Fruit fly (Drosophila melanogaster): ENCODE data around the gene CG43072.

The CG43072 gene

DNA sequence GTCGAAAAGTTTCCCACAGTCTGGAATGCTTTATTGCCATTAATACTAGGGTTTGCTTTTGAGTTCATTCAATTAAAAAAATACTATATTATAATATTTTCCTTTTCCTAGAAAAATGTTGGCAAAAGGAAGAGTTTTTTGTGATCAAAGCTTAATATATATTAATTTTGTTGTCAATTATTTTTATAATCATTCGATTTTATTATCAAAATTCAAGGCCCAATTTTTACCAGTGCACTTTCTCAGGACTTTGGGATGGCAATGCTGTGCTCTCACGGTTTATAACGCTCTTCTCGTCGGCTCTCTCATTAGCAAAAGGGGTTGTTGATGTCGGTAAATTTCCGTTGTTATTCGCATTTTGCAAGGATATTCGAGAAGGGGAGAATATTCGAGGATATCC, 18.6 kb upstream of the CG43072 start:
- peak; percentile 19 for TF ChIP-seq Sp1 (GFP tag; optimal IDR thresholded peaks at IDR 0.05)
- peak; percentile 11 for TF ChIP-seq h (GFP tag; optimal IDR thresholded peaks at IDR 0.05)
- TF ChIP-seq Myc (optimal IDR thresholded peaks at IDR 0.05) = no peak
- no peak for TF ChIP-seq Jra (GFP tag; optimal IDR thresholded peaks at IDR 0.05)
- TF ChIP-seq HLH106 (tag; optimal IDR thresholded peaks at IDR 0.05) = peak; percentile 6
- peak in 1 of 2 experiments; percentile 30 for TF ChIP-seq foxo (GFP tag; optimal IDR thresholded peaks at IDR 0.05)
- no peak for TF ChIP-seq usp (GFP tag; optimal IDR thresholded peaks at IDR 0.05)

- no peak for TF ChIP-seq usp (GFP tag; optimal IDR thresholded peaks at IDR 0.05)
- no peak for TF ChIP-seq sage (GFP tag; optimal IDR thresholded peaks at IDR 0.05)
- TF ChIP-seq Dif (GFP tag; optimal IDR thresholded peaks at IDR 0.05; ENCODE audit: partially characterized antibody) = peak; percentile 12
- no peak for TF ChIP-seq OdsH (GFP tag; optimal IDR thresholded peaks at IDR 0.05)
- TF ChIP-seq psq (GFP tag; optimal IDR thresholded peaks at IDR 0.05) = no peak
- peak; percentile 2 for TF ChIP-seq brk (GFP tag; optimal IDR thresholded peaks at IDR 0.05)
These were observed 17.7 kb upstream of the CG43072 start for dm6 chr3L:21047734-21048657.

DNA sequence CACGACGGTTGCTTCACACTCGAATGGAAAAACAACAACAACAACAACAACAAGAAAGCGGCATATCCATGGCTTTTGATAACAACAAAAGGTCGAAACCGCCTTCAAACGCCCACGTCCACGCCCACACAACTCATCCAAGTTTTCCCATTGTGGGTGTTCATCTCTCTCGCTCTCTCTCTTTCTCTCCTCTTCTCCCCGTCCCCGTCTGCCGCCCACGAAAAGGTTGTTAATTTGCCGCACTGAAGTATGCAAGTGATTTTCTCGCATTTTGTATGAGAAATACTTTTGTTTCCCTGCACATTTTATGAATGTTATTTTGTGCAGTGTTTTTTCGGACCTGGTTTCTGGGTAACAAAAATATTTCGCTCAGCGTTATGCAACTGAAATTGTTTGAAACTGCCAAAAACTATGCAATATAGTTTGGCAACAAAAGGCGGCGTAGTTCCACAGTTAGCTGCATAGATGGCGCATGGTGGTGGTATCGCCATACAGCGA, 16.2 kb upstream of the CG43072 start:
- TF ChIP-seq ey (GFP tag; optimal IDR thresholded peaks at IDR 0.05) (peak; percentile 38), h (GFP tag; optimal IDR thresholded peaks at IDR 0.05) (peak; percentile 6), Hr78 (GFP tag; optimal IDR thresholded peaks at IDR 0.05) (no peak), dmrt93B (GFP tag; optimal IDR thresholded peaks at IDR 0.05) (no peak), OdsH (GFP tag; optimal IDR thresholded peaks at IDR 0.05) (peak; percentile 2), pan (optimal IDR thresholded peaks at IDR 0.05) (no peak), Mio (GFP tag; optimal IDR thresholded peaks at IDR 0.05) (no peak), psq (GFP tag; optimal IDR thresholded peaks at IDR 0.05) (peak; percentile 38), Myc (optimal IDR thresholded peaks at IDR 0.05) (peak; percentile 96), GATAd (GFP tag; optimal IDR thresholded peaks at IDR 0.05) (no peak), Hr83 (GFP tag; optimal IDR thresholded peaks at IDR 0.05; ENCODE audit: poor library complexity, severe bottlenecking) (peak; percentile 3), CG9705 (GFP tag; optimal IDR thresholded peaks at IDR 0.05) (no peak), CG32264 (GFP tag; optimal IDR thresholded peaks at IDR 0.05) (no peak), Hnf4 (GFP tag; optimal IDR thresholded peaks at IDR 0.05) (no peak), br (GFP tag; optimal IDR thresholded peaks at IDR 0.05) (no peak), brk (GFP tag; optimal IDR thresholded peaks at IDR 0.05) (no peak), foxo (GFP tag; optimal IDR thresholded peaks at IDR 0.05) (peak in 1 of 2 experiments; percentile 25), jim (GFP tag; optimal IDR thresholded peaks at IDR 0.05) (no peak), Jra (GFP tag; optimal IDR thresholded peaks at IDR 0.05) (no peak), Abd-B (GFP tag; optimal IDR thresholded peaks at IDR 0.05) (no peak), dl (GFP tag; optimal IDR thresholded peaks at IDR 0.05; ENCODE audit: insufficient read depth in 1 of 2, partially characterized antibody in 2 of 2) (peak in 1 of 2 experiments; percentile 37), N (GFP tag; optimal IDR thresholded peaks at IDR 0.05) (peak; percentile 76), sage (GFP tag; optimal IDR thresholded peaks at IDR 0.05) (no peak), rgr (GFP tag; optimal IDR thresholded peaks at IDR 0.05) (peak; percentile 32), Sp1 (GFP tag; optimal IDR thresholded peaks at IDR 0.05) (no peak), Vsx2 (GFP tag; optimal IDR thresholded peaks at IDR 0.05; ENCODE audit: partially characterized antibody) (peak; percentile 86), Dfd (GFP tag; optimal IDR thresholded peaks at IDR 0.05) (no peak), fru (GFP tag; optimal IDR thresholded peaks at IDR 0.05) (peak; percentile 26), lola (GFP tag; optimal IDR thresholded peaks at IDR 0.05) (peak; percentile 94), Dif (GFP tag; optimal IDR thresholded peaks at IDR 0.05; ENCODE audit: partially characterized antibody) (peak; percentile 52), sv (GFP tag; optimal IDR thresholded peaks at IDR 0.05) (no peak), woc (GFP tag; optimal IDR thresholded peaks at IDR 0.05) (no peak), dsf (GFP tag; optimal IDR thresholded peaks at IDR 0.05; ENCODE audit: borderline replicate concordance) (no peak), usp (GFP tag; optimal IDR thresholded peaks at IDR 0.05) (no peak), HLH106 (tag; optimal IDR thresholded peaks at IDR 0.05) (peak; percentile 23), tai (GFP tag; optimal IDR thresholded peaks at IDR 0.05) (no peak), Rel (GFP tag; optimal IDR thresholded peaks at IDR 0.05) (no peak), Rel (tag; optimal IDR thresholded peaks at IDR 0.05) (no peak), CrebA (GFP tag; optimal IDR thresholded peaks at IDR 0.05; ENCODE audit: borderline replicate concordance) (no peak)

Data from whole organism, wandering third instar larva.